Fruit fly (Drosophila melanogaster): ENCODE measurements around the gene Pex3.

DNA sequence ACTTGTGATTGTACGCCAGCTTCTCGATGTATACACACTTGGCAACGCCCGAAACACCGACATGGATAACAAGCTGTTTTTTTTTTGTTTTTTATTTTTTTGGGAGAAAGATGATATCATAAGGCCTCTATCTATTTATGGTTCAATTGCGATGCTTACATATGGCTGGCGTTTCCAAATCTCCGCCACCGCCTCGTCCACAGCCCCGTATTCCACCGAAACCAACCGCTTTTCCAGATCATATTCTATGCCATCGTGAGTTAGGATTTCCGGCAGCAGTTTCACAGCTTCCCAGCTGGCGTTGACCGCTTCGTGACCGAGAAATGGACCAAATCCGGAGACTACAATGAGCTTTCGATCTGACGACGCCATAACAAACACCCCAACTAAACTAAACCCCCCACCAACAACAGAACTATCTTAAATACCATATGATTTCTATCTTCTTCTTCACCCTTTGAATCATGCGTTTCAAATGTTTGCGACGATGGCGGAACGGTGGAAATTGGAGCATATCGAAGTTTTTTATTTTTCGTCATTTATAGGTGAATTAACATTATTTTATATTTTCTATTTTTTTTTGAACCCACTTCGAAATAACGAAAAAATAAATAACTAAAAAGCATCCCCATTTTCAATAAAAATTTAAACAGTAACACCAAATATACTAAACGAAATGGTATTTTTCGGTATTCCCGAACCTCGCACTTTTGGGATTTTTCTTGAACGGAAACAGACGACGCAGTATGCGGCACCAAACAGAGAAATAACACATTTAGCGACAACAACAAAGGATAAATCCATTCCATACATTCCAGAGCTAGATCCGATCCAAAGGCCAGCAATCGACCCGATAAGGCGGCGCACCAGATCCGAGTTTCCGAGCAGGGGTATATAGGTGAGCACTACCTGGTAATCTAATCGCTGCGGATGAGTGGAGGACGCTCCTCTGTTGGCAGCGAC lies at the start of gene Pex3, which contains the start of gene CG32147:
- TF ChIP-seq usp (GFP tag; optimal IDR thresholded peaks at IDR 0.05) (no peak), psq (optimal IDR thresholded peaks at IDR 0.05) (no peak), EcR (GFP tag; optimal IDR thresholded peaks at IDR 0.05) (no peak), pan (optimal IDR thresholded peaks at IDR 0.05) (no peak), CG8478 (optimal IDR thresholded peaks at IDR 0.05) (no peak), Dll (optimal IDR thresholded peaks at IDR 0.05) (no peak)
